Fruit fly (Drosophila melanogaster) whole organism, embryonic: Measurements from ENCODE around the gene CG4297.

ENCODE experiments used
- Adf1 ChIP-seq: fragments of 200-800 bp; sonication (Bioruptor generic); IDR thresholded peaks from 2 replicates; pipeline ENCODE4 v1.3.6; 2022; ENCODE audit warnings: missing biosample characterization, missing genetic modification characterization
- B-H1 ChIP-seq: fragments of 200-800 bp; sonication (Bioruptor generic); IDR thresholded peaks from 3 replicates; pipeline ENCODE4 v1.3.6; 2022; ENCODE audit warnings: missing biosample characterization, missing genetic modification characterization
- Bteb2 ChIP-seq: fragments of 200-800 bp; sonication (Bioruptor generic); optimal IDR thresholded peaks from 2 replicates; lab custom pipeline; 2016; ENCODE audit warnings: missing biosample characterization, missing genetic modification characterization
- CG10431 ChIP-seq: fragments of 200-800 bp; sonication (Bioruptor generic); optimal IDR thresholded peaks from 3 replicates; lab custom pipeline; 2018; ENCODE audit warnings: missing biosample characterization, mild to moderate bottlenecking, missing genetic modification characterization
- CG11247 ChIP-seq: fragments of 200-800 bp; sonication (Bioruptor generic); IDR thresholded peaks from 2 replicates; pipeline ENCODE4 v1.3.6; 2022; ENCODE audit warnings: missing biosample characterization, missing genetic modification characterization
- CG11504 ChIP-seq: fragments of 200-800 bp; sonication (Bioruptor generic); optimal IDR thresholded peaks from 3 replicates; lab custom pipeline; 2019; ENCODE audit warnings: missing biosample characterization, mild to moderate bottlenecking, missing genetic modification characterization, moderate library complexity
- CG13894 ChIP-seq: fragments of 200-800 bp; sonication (Bioruptor generic); optimal IDR thresholded peaks from 3 replicates; lab custom pipeline; 2018; ENCODE audit warnings: missing biosample characterization, mild to moderate bottlenecking, missing genetic modification characterization, moderate library complexity
- CG1529 ChIP-seq: fragments of 200-800 bp; sonication (Bioruptor generic); optimal IDR thresholded peaks from 3 replicates; lab custom pipeline; 2018; ENCODE audit warnings: missing biosample characterization, missing genetic modification characterization
- CG1602 ChIP-seq: fragments of 200-800 bp; sonication (Bioruptor generic); optimal IDR thresholded peaks from 3 replicates; lab custom pipeline; 2016; ENCODE audit warnings: missing biosample characterization, missing genetic modification characterization
- CG17385 ChIP-seq: fragments of 200-800 bp; sonication (Bioruptor generic); optimal IDR thresholded peaks from 3 replicates; lab custom pipeline; 2018; ENCODE audit warnings: missing biosample characterization, mild to moderate bottlenecking, missing genetic modification characterization
- CG17912 ChIP-seq: fragments of 200-800 bp; sonication (Bioruptor generic); optimal IDR thresholded peaks from 2 replicates; lab custom pipeline; 2018; ENCODE audit warnings: missing biosample characterization, mild to moderate bottlenecking, missing genetic modification characterization
- CG31388 ChIP-seq: fragments of 200-800 bp; sonication (Bioruptor generic); optimal IDR thresholded peaks from 2 replicates; lab custom pipeline; 2016; ENCODE audit warnings: missing biosample characterization, missing genetic modification characterization
- CG3838 ChIP-seq: fragments of 200-800 bp; sonication (Bioruptor generic); optimal IDR thresholded peaks from 3 replicates; lab custom pipeline; 2016; ENCODE audit warnings: missing biosample characterization, missing genetic modification characterization
- CG42726 ChIP-seq: fragments of 200-800 bp; sonication (Bioruptor generic); IDR thresholded peaks from 2 replicates; pipeline ENCODE4 v1.3.6; 2022; ENCODE audit warnings: missing biosample characterization, missing genetic modification characterization; ENCODE audit not compliant: partially characterized antibody
- CG4328 ChIP-seq: fragments of 200-800 bp; sonication (Bioruptor generic); optimal IDR thresholded peaks from 3 replicates; lab custom pipeline; 2017; ENCODE audit warnings: missing biosample characterization, missing genetic modification reagents, missing genetic modification characterization
- CG4617 ChIP-seq: fragments of 200-800 bp; sonication (Bioruptor generic); optimal IDR thresholded peaks from 3 replicates; lab custom pipeline; 2016; ENCODE audit warnings: missing biosample characterization, missing genetic modification characterization, borderline replicate concordance
- CG4854 ChIP-seq: fragments of 200-800 bp; sonication (Bioruptor generic); optimal IDR thresholded peaks from 2 replicates; lab custom pipeline; 2016; ENCODE audit warnings: missing biosample characterization, missing genetic modification characterization, inconsistent platforms
- CG8388 ChIP-seq: fragments of 200-800 bp; sonication (Bioruptor generic); optimal IDR thresholded peaks from 2 replicates; lab custom pipeline; 2019; ENCODE audit warnings: missing biosample characterization, mild to moderate bottlenecking, missing genetic modification characterization, moderate library complexity
- CG8765 ChIP-seq: fragments of 200-800 bp; sonication (Bioruptor generic); IDR thresholded peaks from 2 replicates; pipeline ENCODE4 v1.3.6; 2022; ENCODE audit warnings: missing biosample characterization, missing genetic modification characterization
- CG9797 ChIP-seq: fragments of 200-800 bp; sonication (Bioruptor generic); optimal IDR thresholded peaks from 3 replicates; lab custom pipeline; 2018; ENCODE audit warnings: missing biosample characterization, mild to moderate bottlenecking, missing genetic modification characterization
- Ets65A ChIP-seq: fragments of 200-800 bp; sonication (Bioruptor generic); peaks from one replicate; lab custom pipeline; 2016; ENCODE audit warnings: missing biosample characterization, missing genetic modification characterization
- H15 ChIP-seq: fragments of 200-800 bp; sonication (Bioruptor generic); IDR thresholded peaks from 3 replicates; pipeline ENCODE4 v1.3.6; 2022; ENCODE audit warnings: missing biosample characterization, missing genetic modification characterization
- HmgZ ChIP-seq: fragments of 200-800 bp; sonication (Bioruptor generic); optimal IDR thresholded peaks from 2 replicates; lab custom pipeline; 2018; ENCODE audit warnings: missing biosample characterization, mild to moderate bottlenecking, missing genetic modification characterization
- Hr51 ChIP-seq, 2 experiments: fragments of 200-800 bp; sonication (Bioruptor generic); optimal IDR thresholded peaks; 2 replicates in 1 of 2; 3 replicates in 1 of 2; lab custom pipeline; 2016 to 2018; ENCODE audit warnings: missing biosample characterization in 2 of 2, missing genetic modification characterization in 2 of 2, mild to moderate bottlenecking in 1 of 2, moderate library complexity in 1 of 2
- MTF-1 ChIP-seq: fragments of 200-800 bp; sonication (Bioruptor generic); optimal IDR thresholded peaks from 2 replicates; lab custom pipeline; 2018; ENCODE audit warnings: missing biosample characterization, mild to moderate bottlenecking, missing genetic modification characterization, borderline replicate concordance
- Mrtf ChIP-seq: fragments of 200-800 bp; sonication (Bioruptor generic); IDR thresholded peaks from 3 replicates; pipeline ENCODE4 v1.3.6; 2022; ENCODE audit warnings: missing biosample characterization, missing genetic modification characterization
- Sox102F ChIP-seq: fragments of 200-800 bp; sonication (Bioruptor generic); optimal IDR thresholded peaks from 2 replicates; lab custom pipeline; 2018; ENCODE audit warnings: missing biosample characterization, mild to moderate bottlenecking, missing genetic modification characterization, moderate library complexity
- Sry-δ ChIP-seq: fragments of 200-800 bp; sonication (Bioruptor generic); optimal IDR thresholded peaks from 2 replicates; lab custom pipeline; 2016; ENCODE audit warnings: missing biosample characterization, missing genetic modification characterization
- bigmax ChIP-seq: fragments of 200-800 bp; sonication (Bioruptor generic); optimal IDR thresholded peaks from 2 replicates; lab custom pipeline; 2018; ENCODE audit warnings: missing biosample characterization, mild to moderate bottlenecking, missing genetic modification characterization
- btn ChIP-seq: fragments of 200-800 bp; sonication (Bioruptor generic); optimal IDR thresholded peaks from 2 replicates; lab custom pipeline; 2016; ENCODE audit warnings: missing biosample characterization, missing genetic modification characterization
- dimm ChIP-seq: fragments of 200-800 bp; sonication (Bioruptor generic); IDR thresholded peaks from 2 replicates; pipeline ENCODE4 v1.3.6; 2022; ENCODE audit warnings: missing biosample characterization, missing genetic modification characterization
- dysf ChIP-seq: fragments of 200-800 bp; sonication (Bioruptor generic); IDR thresholded peaks from 3 replicates; pipeline ENCODE4 v1.3.6; 2022; ENCODE audit warnings: missing biosample characterization, missing genetic modification characterization
- exex ChIP-seq: fragments of 200-800 bp; sonication (Bioruptor generic); optimal IDR thresholded peaks from 4 replicates; lab custom pipeline; 2018; ENCODE audit warnings: missing biosample characterization, mild to moderate bottlenecking, missing genetic modification characterization, moderate library complexity
- fd96Cb ChIP-seq: fragments of 200-800 bp; sonication (Bioruptor generic); optimal IDR thresholded peaks from 2 replicates; lab custom pipeline; 2018; ENCODE audit warnings: missing biosample characterization, mild to moderate bottlenecking, missing genetic modification characterization, moderate library complexity
- ftz-f1 ChIP-seq: fragments of 200-800 bp; sonication (Bioruptor generic); optimal IDR thresholded peaks from 2 replicates; lab custom pipeline; 2016; ENCODE audit warnings: missing biosample characterization, missing genetic modification characterization
- grau ChIP-seq: fragments of 200-800 bp; optimal IDR thresholded peaks from 3 replicates; lab custom pipeline; 2019; ENCODE audit warnings: missing biosample characterization, mild to moderate bottlenecking, missing genetic modification characterization, moderate library complexity
- gsb ChIP-seq: fragments of 200-800 bp; sonication (Bioruptor generic); IDR thresholded peaks from 2 replicates; pipeline ENCODE4 v1.3.6; 2022; ENCODE audit warnings: missing biosample characterization, missing genetic modification characterization
- gt ChIP-seq: fragments of 200-800 bp; sonication (Bioruptor generic); IDR thresholded peaks from 2 replicates; pipeline ENCODE4 v1.3.6; 2022; ENCODE audit warnings: missing biosample characterization, missing genetic modification characterization
- inv ChIP-seq: fragments of 200-800 bp; sonication (Bioruptor generic); IDR thresholded peaks from 2 replicates; pipeline ENCODE4 v1.3.6; 2022; ENCODE audit warnings: missing biosample characterization, missing genetic modification characterization; ENCODE audit not compliant: partially characterized antibody
- jing ChIP-seq: fragments of 200-800 bp; sonication (Bioruptor generic); optimal IDR thresholded peaks from 2 replicates; lab custom pipeline; 2018; ENCODE audit warnings: missing biosample characterization, mild to moderate bottlenecking, missing genetic modification characterization
- lola ChIP-seq, 3 experiments: fragments of >200 bp in 2 of 3; fragments of 200-800 bp in 1 of 3; sonication (Bioruptor generic) in 1 of 3; optimal IDR thresholded peaks; 2 replicates each; lab custom pipeline; 2017 to 2019; ENCODE audit warnings: missing biosample characterization in 3 of 3, missing genetic modification characterization in 3 of 3, mild to moderate bottlenecking in 1 of 3, moderate library complexity in 1 of 3
- mirr ChIP-seq: fragments of 200-800 bp; sonication (Bioruptor generic); optimal IDR thresholded peaks from 3 replicates; lab custom pipeline; 2018; ENCODE audit warnings: missing biosample characterization, mild to moderate bottlenecking, missing genetic modification characterization
- nerfin-2 ChIP-seq: fragments of 200-800 bp; sonication (Bioruptor generic); IDR thresholded peaks from 2 replicates; pipeline ENCODE4 v1.3.6; 2022; ENCODE audit warnings: missing biosample characterization, missing genetic modification characterization; ENCODE audit not compliant: partially characterized antibody
- p53 ChIP-seq: fragments of 200-800 bp; sonication (Bioruptor generic); optimal IDR thresholded peaks from 2 replicates; lab custom pipeline; 2016; ENCODE audit warnings: missing biosample characterization, missing genetic modification characterization
- scrt ChIP-seq: fragments of 200-800 bp; sonication (Bioruptor generic); optimal IDR thresholded peaks from 2 replicates; lab custom pipeline; 2018; ENCODE audit warnings: missing biosample characterization, mild to moderate bottlenecking, missing genetic modification characterization, moderate library complexity
- stwl ChIP-seq: fragments of 200-800 bp; sonication (Bioruptor generic); optimal IDR thresholded peaks from 3 replicates; lab custom pipeline; 2018; ENCODE audit warnings: missing biosample characterization, mild to moderate bottlenecking, missing genetic modification characterization, moderate library complexity
- tio ChIP-seq: fragments of 200-800 bp; sonication (Bioruptor generic); optimal IDR thresholded peaks from 2 replicates; lab custom pipeline; 2017; ENCODE audit warnings: missing biosample characterization, missing genetic modification characterization, inconsistent platforms
- tx ChIP-seq: fragments of 200-800 bp; sonication (Bioruptor generic); optimal IDR thresholded peaks from 2 replicates; lab custom pipeline; 2016; ENCODE audit warnings: missing biosample characterization, missing genetic modification characterization
- zen2 ChIP-seq: fragments of 200-800 bp; sonication (Bioruptor generic); IDR thresholded peaks from 3 replicates; pipeline ENCODE4 v1.3.6; 2022; ENCODE audit warnings: missing biosample characterization, missing genetic modification characterization; ENCODE audit not compliant: partially characterized antibody

Gene CG4297

dm6 chr2L:479483-480195 lies 7.6 kb upstream of the CG4297 start, which contains the start of gene cbt (continued):
- TF ChIP-seq inv (GFP tag; lab: Robert Waterston, UW): no peak
- TF ChIP-seq bigmax: peak; percentile 53
- no peak for TF ChIP-seq gt
- TF ChIP-seq CG11504 (tag; lab: Kevin White, UChicago): peak; percentile 96
- no peak for TF ChIP-seq gsb (GFP tag; lab: Robert Waterston, UW)
- peak; percentile 96 for TF ChIP-seq tio (GFP tag; lab: Kevin White, UChicago)
- TF ChIP-seq zen2 (GFP tag; lab: Robert Waterston, UW): no peak
- peak; percentile 98 for TF ChIP-seq HmgZ (tag; lab: Kevin White, UChicago)
- peak; percentile 97 for TF ChIP-seq tx (GFP tag; lab: Kevin White, UChicago)
- TF ChIP-seq CG8388 (GFP tag; lab: Kevin White, UChicago): peak; percentile 95
- peak; percentile 96 for TF ChIP-seq Bteb2 (GFP tag; lab: Kevin White, UChicago)
- TF ChIP-seq grau (tag; lab: Kevin White, UChicago): peak; percentile 97
- TF ChIP-seq jing (GFP tag; lab: Kevin White, UChicago): peak; percentile 94
- TF ChIP-seq btn (GFP tag; lab: Kevin White, UChicago): peak; percentile 96
- no peak for TF ChIP-seq Adf1 (GFP tag; lab: Robert Waterston, UW)
- peak; percentile 97 for TF ChIP-seq CG4617 (GFP tag; lab: Kevin White, UChicago)
- no peak for TF ChIP-seq B-H1 (GFP tag; lab: Robert Waterston, UW)
- TF ChIP-seq lola (GFP tag; optimal IDR thresholded peaks at IDR 0.05; lab: Kevin White, UChicago): peak in 1 of 3 experiments; percentile 94
- no peak for TF ChIP-seq H15 (GFP tag; lab: Robert Waterston, UW)
- peak; percentile 95 for TF ChIP-seq CG17385 (GFP tag; lab: Kevin White, UChicago)
- TF ChIP-seq Hr51 (GFP tag; optimal IDR thresholded peaks at IDR 0.05; lab: Kevin White, UChicago): peak; percentile 96 to 98
- peak; percentile 100 for TF ChIP-seq Ets65A (GFP tag; lab: Kevin White, UChicago)
- TF ChIP-seq nerfin-2 (GFP tag; lab: Robert Waterston, UW): no peak
- TF ChIP-seq CG10431: peak; percentile 61
- peak; percentile 97 for TF ChIP-seq fd96Cb (tag; lab: Kevin White, UChicago)
- peak; percentile 96 for TF ChIP-seq p53 (GFP tag; lab: Kevin White, UChicago)
- TF ChIP-seq CG3838 (GFP tag; lab: Kevin White, UChicago): peak; percentile 91
- TF ChIP-seq exex (tag; lab: Kevin White, UChicago): peak; percentile 89
- peak; percentile 98 for TF ChIP-seq Sox102F (GFP tag; lab: Kevin White, UChicago)
- TF ChIP-seq CG11247 (GFP tag; lab: Robert Waterston, UW): no peak
- TF ChIP-seq CG1529 (GFP tag; lab: Kevin White, UChicago): peak; percentile 93
- no peak for TF ChIP-seq Mrtf (GFP tag; lab: Robert Waterston, UW)
- TF ChIP-seq dysf (GFP tag; lab: Robert Waterston, UW): no peak
- TF ChIP-seq CG8765: no peak
- TF ChIP-seq stwl: peak; percentile 57
- no peak for TF ChIP-seq CG42726 (GFP tag; lab: Robert Waterston, UW)
- peak; percentile 97 for TF ChIP-seq scrt (GFP tag; lab: Kevin White, UChicago)
- TF ChIP-seq CG4854: peak; percentile 93
- TF ChIP-seq CG13894 (tag; lab: Kevin White, UChicago): peak; percentile 96
- TF ChIP-seq CG31388: peak; percentile 84
- TF ChIP-seq mirr (GFP tag; lab: Kevin White, UChicago): peak; percentile 94
- peak; percentile 92 for TF ChIP-seq ftz-f1 (GFP tag; lab: Kevin White, UChicago)
- peak; percentile 73 for TF ChIP-seq Sry-δ
- TF ChIP-seq CG9797: peak; percentile 41
- peak; percentile 96 for TF ChIP-seq CG4328
- no peak for TF ChIP-seq dimm (GFP tag; lab: Robert Waterston, UW)
- TF ChIP-seq MTF-1 (GFP tag; lab: Kevin White, UChicago): peak; percentile 88
- peak; percentile 87 for TF ChIP-seq CG17912
- TF ChIP-seq CG1602 (GFP tag; lab: Kevin White, UChicago): peak; percentile 96
